Worm (Caenorhabditis elegans) whole organism, L2 larva: ENCODE measurements around the gene R07B1.6.

ENCODE experiments used
- R02D3.7 ChIP-seq: fragments of 150-350 bp; optimal IDR thresholded peaks from 2 replicates; lab custom pipeline; 2014; ENCODE audit warnings: missing biosample characterization, missing genetic modification characterization
- ZK546.5 ChIP-seq: sonication (generic microtip); optimal IDR thresholded peaks from 2 replicates; lab custom pipeline; 2017; ENCODE audit warnings: missing biosample characterization, missing genetic modification characterization
- dmd-4 ChIP-seq: sonication (generic microtip); optimal IDR thresholded peaks from 2 replicates; lab custom pipeline; 2017; ENCODE audit warnings: missing biosample characterization, missing genetic modification characterization
- egl-27 ChIP-seq: sonication (generic microtip); optimal IDR thresholded peaks from 3 replicates; lab custom pipeline; 2017; ENCODE audit warnings: missing biosample characterization, missing genetic modification reagents, missing genetic modification characterization
- fos-1 ChIP-seq: fragments of 150-350 bp; optimal IDR thresholded peaks from 2 replicates; lab custom pipeline; 2014; ENCODE audit warnings: missing biosample characterization, missing genetic modification characterization
- lin-13 ChIP-seq: fragments of 150-350 bp; optimal IDR thresholded peaks from 2 replicates; lab custom pipeline; 2014; ENCODE audit warnings: missing biosample characterization, missing genetic modification reagents, missing genetic modification characterization
- lsy-2 ChIP-seq, 2 experiments: fragments of 150-350 bp in 1 of 2; sonication (generic microtip) in 1 of 2; optimal IDR thresholded peaks; 2 replicates each; lab custom pipeline; 2014 to 2017; ENCODE audit warnings: missing biosample characterization in 2 of 2, missing genetic modification characterization in 2 of 2
- nhr-25 ChIP-seq: fragments of 150-350 bp; sonication (generic microtip); optimal IDR thresholded peaks from 3 replicates; lab custom pipeline; 2014; ENCODE audit warnings: missing biosample characterization, missing genetic modification characterization
- peb-1 ChIP-seq: fragments of 150-350 bp; optimal IDR thresholded peaks from 2 replicates; lab custom pipeline; 2014; ENCODE audit warnings: missing biosample characterization, missing genetic modification characterization
- ztf-11 ChIP-seq: sonication (generic microtip); optimal IDR thresholded peaks from 2 replicates; lab custom pipeline; 2017; ENCODE audit warnings: missing biosample characterization, missing genetic modification characterization

DNA sequence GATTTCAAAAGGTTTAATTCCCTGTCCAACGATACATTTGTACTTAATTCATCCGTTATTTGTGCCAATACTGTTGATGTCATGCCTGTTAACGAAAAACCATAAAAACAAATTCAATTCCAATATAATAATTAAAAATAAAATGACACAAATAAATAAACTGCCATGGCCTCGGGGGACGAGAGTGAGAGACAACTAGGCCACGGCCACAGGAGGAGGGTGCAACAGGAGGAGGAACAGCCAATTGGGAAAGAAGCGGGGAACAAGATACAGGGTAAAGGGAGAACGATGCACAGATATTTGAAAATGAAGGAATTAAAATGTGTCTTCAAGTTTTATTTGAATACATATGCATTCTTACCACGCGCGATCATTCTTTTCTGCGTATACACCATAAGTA is 50.9 kb downstream of the R07B1.6 start, which contains the start of gene F21G4.6:
- TF ChIP-seq nhr-25 (tag; lab: Kevin White, UChicago): no peak
- TF ChIP-seq fos-1 (tag; lab: Kevin White, UChicago): no peak
- TF ChIP-seq egl-27: no peak
- TF ChIP-seq dmd-4 (tag; lab: Kevin White, UChicago): no peak
- no peak for TF ChIP-seq R02D3.7 (tag; lab: Kevin White, UChicago)
- no peak for TF ChIP-seq ZK546.5 (tag; lab: Kevin White, UChicago)
- no peak for TF ChIP-seq peb-1 (tag; lab: Kevin White, UChicago)
- TF ChIP-seq lsy-2 (tag; optimal IDR thresholded peaks at IDR 0.05; lab: Kevin White, UChicago): no peak
- TF ChIP-seq ztf-11 (tag; lab: Kevin White, UChicago): no peak
- TF ChIP-seq lin-13 (GFP tag; lab: Kevin White, UChicago): no peak
